Worm (Caenorhabditis elegans): ENCODE measurements around the gene F09C6.11.

DNA sequence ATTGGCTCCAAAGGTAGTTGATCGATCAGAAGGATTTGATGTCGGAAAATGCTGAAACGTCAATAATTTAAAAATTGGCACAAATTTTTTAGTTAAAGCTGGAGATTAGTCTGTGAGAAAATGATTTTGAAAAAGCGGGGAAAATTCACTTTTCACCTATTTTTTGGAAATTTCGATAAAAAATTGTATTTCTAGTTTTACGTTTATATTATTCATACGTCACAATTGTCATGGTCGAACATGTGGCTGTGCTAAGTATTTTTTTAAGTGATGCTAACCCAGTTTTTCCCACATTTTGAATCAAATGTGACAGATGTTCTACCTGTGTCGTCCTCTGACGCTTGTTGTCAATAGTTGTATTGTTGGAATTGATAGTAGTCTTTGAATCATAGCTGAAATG is 2.6 kb downstream of the F09C6.11 start:
- TF ChIP-seq ama-1 (optimal IDR thresholded peaks at IDR 0.05) (no peak), nhr-28 (tag; optimal IDR thresholded peaks at IDR 0.05) (no peak), lin-39 (tag; optimal IDR thresholded peaks at IDR 0.05) (no peak), pqm-1 (tag; optimal IDR thresholded peaks at IDR 0.05) (no peak), fkh-10 (GFP tag; optimal IDR thresholded peaks at IDR 0.05) (no peak), ztf-11 (tag; optimal IDR thresholded peaks at IDR 0.05) (no peak), ZK546.5 (tag; optimal IDR thresholded peaks at IDR 0.05) (no peak), unc-62 (GFP tag; optimal IDR thresholded peaks at IDR 0.05) (no peak), elt-1 (tag; optimal IDR thresholded peaks at IDR 0.05) (no peak), snpc-4 (tag; optimal IDR thresholded peaks at IDR 0.05) (no peak), ztf-4 (tag; optimal IDR thresholded peaks at IDR 0.05) (no peak)
